Fruit fly (Drosophila melanogaster) whole organism, embryonic: Measurements from ENCODE around the gene Arv1.

Experiments
- Atf6 ChIP-seq: fragments of 200-800 bp; sonication (Bioruptor generic); IDR thresholded peaks from 2 replicates; pipeline ENCODE4 v1.3.6; 2022; ENCODE audit warnings: missing biosample characterization, missing genetic modification characterization
- CG10274 ChIP-seq: fragments of 200-800 bp; sonication (Bioruptor generic); optimal IDR thresholded peaks from 3 replicates; lab custom pipeline; 2017; ENCODE audit warnings: missing biosample characterization, mild to moderate bottlenecking, missing genetic modification characterization
- CG12769 ChIP-seq: fragments of 200-800 bp; sonication (Bioruptor generic); optimal IDR thresholded peaks from 2 replicates; lab custom pipeline; 2019; ENCODE audit warnings: missing biosample characterization, mild to moderate bottlenecking, missing genetic modification characterization, moderate library complexity
- CG13624 ChIP-seq: fragments of 200-800 bp; sonication (Bioruptor generic); optimal IDR thresholded peaks from 2 replicates; lab custom pipeline; 2016; ENCODE audit warnings: missing biosample characterization, missing genetic modification characterization
- CG13775 ChIP-seq: fragments of 200-800 bp; sonication (Bioruptor generic); optimal IDR thresholded peaks from 3 replicates; lab custom pipeline; 2017; ENCODE audit warnings: missing biosample characterization, mild to moderate bottlenecking, missing genetic modification characterization
- CG15073 ChIP-seq: fragments of 200-800 bp; sonication (Bioruptor generic); optimal IDR thresholded peaks from 2 replicates; lab custom pipeline; 2016; ENCODE audit warnings: missing biosample characterization, missing genetic modification characterization
- CG1602 ChIP-seq: fragments of 200-800 bp; sonication (Bioruptor generic); optimal IDR thresholded peaks from 3 replicates; lab custom pipeline; 2016; ENCODE audit warnings: missing biosample characterization, missing genetic modification characterization
- CG17328 ChIP-seq: fragments of 200-800 bp; sonication (Bioruptor generic); IDR thresholded peaks from 2 replicates; pipeline ENCODE4 v1.3.6; 2022; ENCODE audit warnings: missing biosample characterization, missing genetic modification characterization
- CG17359 ChIP-seq: fragments of 200-800 bp; sonication (Bioruptor generic); optimal IDR thresholded peaks from 3 replicates; lab custom pipeline; 2018; ENCODE audit warnings: missing biosample characterization, mild to moderate bottlenecking, missing genetic modification characterization, moderate library complexity
- CG17568 ChIP-seq: fragments of 200-800 bp; sonication (Bioruptor generic); optimal IDR thresholded peaks from 2 replicates; lab custom pipeline; 2018; ENCODE audit warnings: missing biosample characterization, mild to moderate bottlenecking, missing genetic modification characterization, moderate library complexity
- CG2120 ChIP-seq: fragments of 200-800 bp; sonication (Bioruptor generic); optimal IDR thresholded peaks from 3 replicates; lab custom pipeline; 2016; ENCODE audit warnings: missing biosample characterization, missing genetic modification characterization
- CG34376 ChIP-seq: fragments of 200-800 bp; sonication (Bioruptor generic); optimal IDR thresholded peaks from 2 replicates; lab custom pipeline; 2018; ENCODE audit warnings: missing biosample characterization, mild to moderate bottlenecking, missing genetic modification characterization
- CG3995 ChIP-seq: fragments of 200-800 bp; sonication (Bioruptor generic); optimal IDR thresholded peaks from 3 replicates; lab custom pipeline; 2016; ENCODE audit warnings: missing biosample characterization, missing genetic modification characterization
- CG4404 ChIP-seq: fragments of 200-800 bp; sonication (Bioruptor generic); IDR thresholded peaks from 2 replicates; pipeline ENCODE4 v1.3.6; 2022; ENCODE audit warnings: missing biosample characterization, missing genetic modification characterization
- CG5180 ChIP-seq: fragments of 200-800 bp; sonication (Bioruptor generic); optimal IDR thresholded peaks from 3 replicates; lab custom pipeline; 2017; ENCODE audit warnings: missing biosample characterization, missing genetic modification characterization, mild to moderate bottlenecking, moderate library complexity, missing genetic modification reagents
- Dfd ChIP-seq, 2 experiments: fragments of >200 bp; optimal IDR thresholded peaks; 2 replicates each; lab custom pipeline; 2017; ENCODE audit warnings: missing biosample characterization in 2 of 2, missing genetic modification characterization in 2 of 2
- Dp ChIP-seq: fragments of 200-800 bp; sonication (Bioruptor generic); optimal IDR thresholded peaks from 2 replicates; lab custom pipeline; 2018; ENCODE audit warnings: missing biosample characterization, mild to moderate bottlenecking, missing genetic modification characterization, moderate library complexity
- E2f1 ChIP-seq: fragments of 200-800 bp; sonication (Bioruptor generic); IDR thresholded peaks from 2 replicates; pipeline ENCODE4 v1.3.6; 2022; ENCODE audit warnings: missing biosample characterization, missing genetic modification characterization
- Elba2 ChIP-seq: fragments of 200-800 bp; sonication (Bioruptor generic); optimal IDR thresholded peaks from 3 replicates; lab custom pipeline; 2016; ENCODE audit warnings: missing biosample characterization, missing genetic modification characterization
- Hey ChIP-seq: fragments of 200-800 bp; sonication (Bioruptor generic); optimal IDR thresholded peaks from 3 replicates; lab custom pipeline; 2018; ENCODE audit warnings: missing biosample characterization, mild to moderate bottlenecking, missing genetic modification characterization
- Myb ChIP-seq: fragments of 200-800 bp; sonication (Bioruptor generic); optimal IDR thresholded peaks from 2 replicates; lab custom pipeline; 2016; ENCODE audit warnings: missing biosample characterization, missing genetic modification characterization
- Ravus ChIP-seq: fragments of 200-800 bp; sonication (Bioruptor generic); IDR thresholded peaks from 2 replicates; pipeline ENCODE4 v1.3.6; 2022; ENCODE audit warnings: missing biosample characterization, missing genetic modification characterization
- Spps ChIP-seq: fragments of 200-800 bp; sonication (Bioruptor generic); optimal IDR thresholded peaks from 2 replicates; lab custom pipeline; 2018; ENCODE audit warnings: missing biosample characterization, mild to moderate bottlenecking, missing genetic modification characterization
- Ssrp ChIP-seq: fragments of 200-800 bp; sonication (Bioruptor generic); optimal IDR thresholded peaks from 2 replicates; lab custom pipeline; 2018; ENCODE audit warnings: missing biosample characterization, mild to moderate bottlenecking, missing genetic modification characterization, moderate library complexity
- Vsx1 ChIP-seq: fragments of 200-800 bp; sonication (Bioruptor generic); optimal IDR thresholded peaks from 2 replicates; lab custom pipeline; 2017; ENCODE audit warnings: missing biosample characterization, mild to moderate bottlenecking, missing genetic modification characterization, missing genetic modification reagents
- abd-A ChIP-seq: fragments of 200-800 bp; sonication (Bioruptor generic); optimal IDR thresholded peaks from 3 replicates; lab custom pipeline; 2019; ENCODE audit warnings: missing biosample characterization, mild to moderate bottlenecking, missing genetic modification characterization, moderate library complexity
- corto ChIP-seq: fragments of 200-800 bp; sonication (Bioruptor generic); optimal IDR thresholded peaks from 2 replicates; lab custom pipeline; 2016; ENCODE audit warnings: missing biosample characterization, mild to moderate bottlenecking, missing genetic modification characterization, moderate library complexity
- croc ChIP-seq: fragments of 200-800 bp; sonication (Bioruptor generic); conservative IDR thresholded peaks from 3 replicates; pipeline ENCODE4 v1.3.6; 2022; ENCODE audit warnings: missing biosample characterization, missing genetic modification characterization
- en ChIP-seq: fragments of 200-800 bp; sonication (Bioruptor generic); optimal IDR thresholded peaks from 2 replicates; lab custom pipeline; 2016; ENCODE audit warnings: missing biosample characterization, missing genetic modification characterization
- eyg ChIP-seq: fragments of 200-800 bp; sonication (Bioruptor generic); optimal IDR thresholded peaks from 3 replicates; lab custom pipeline; 2016; ENCODE audit warnings: missing biosample characterization, missing genetic modification characterization
- gce ChIP-seq: fragments of 200-800 bp; sonication (Bioruptor generic); IDR thresholded peaks from 3 replicates; pipeline ENCODE4 v1.3.6; 2022; ENCODE audit warnings: missing biosample characterization, missing genetic modification characterization
- ham ChIP-seq: fragments of 200-800 bp; sonication (Bioruptor generic); IDR thresholded peaks from 2 replicates; pipeline ENCODE4 v1.3.6; 2022; ENCODE audit warnings: missing biosample characterization, missing genetic modification characterization
- hbn ChIP-seq: fragments of 200-800 bp; sonication (Bioruptor generic); IDR thresholded peaks from 2 replicates; pipeline ENCODE4 v1.3.6; 2022; ENCODE audit warnings: missing biosample characterization, missing genetic modification characterization; ENCODE audit not compliant: partially characterized antibody
- inv ChIP-seq: fragments of 200-800 bp; sonication (Bioruptor generic); IDR thresholded peaks from 2 replicates; pipeline ENCODE4 v1.3.6; 2022; ENCODE audit warnings: missing biosample characterization, missing genetic modification characterization; ENCODE audit not compliant: partially characterized antibody
- jing ChIP-seq: fragments of 200-800 bp; sonication (Bioruptor generic); optimal IDR thresholded peaks from 2 replicates; lab custom pipeline; 2018; ENCODE audit warnings: missing biosample characterization, mild to moderate bottlenecking, missing genetic modification characterization
- jumu ChIP-seq: fragments of 200-800 bp; sonication (Bioruptor generic); optimal IDR thresholded peaks from 3 replicates; lab custom pipeline; 2016; ENCODE audit warnings: missing biosample characterization, missing genetic modification characterization
- ken ChIP-seq: fragments of 200-800 bp; sonication (Bioruptor generic); IDR thresholded peaks from 3 replicates; pipeline ENCODE4 v1.3.6; 2022; ENCODE audit warnings: missing biosample characterization, missing genetic modification characterization
- klu ChIP-seq: fragments of 200-800 bp; sonication (Bioruptor generic); IDR thresholded peaks from 2 replicates; pipeline ENCODE4 v1.3.6; 2022; ENCODE audit warnings: missing biosample characterization, missing genetic modification characterization
- kni ChIP-seq: fragments of 200-800 bp; sonication (Bioruptor generic); optimal IDR thresholded peaks from 3 replicates; lab custom pipeline; 2017; ENCODE audit warnings: mild to moderate bottlenecking, missing biosample characterization, missing genetic modification reagents, missing genetic modification characterization
- nerfin-2 ChIP-seq: fragments of 200-800 bp; sonication (Bioruptor generic); IDR thresholded peaks from 2 replicates; pipeline ENCODE4 v1.3.6; 2022; ENCODE audit warnings: missing biosample characterization, missing genetic modification characterization; ENCODE audit not compliant: partially characterized antibody
- nmo ChIP-seq: fragments of 200-800 bp; sonication (Bioruptor generic); optimal IDR thresholded peaks from 2 replicates; lab custom pipeline; 2018; ENCODE audit warnings: missing biosample characterization, mild to moderate bottlenecking, missing genetic modification characterization, moderate library complexity
- onecut ChIP-seq: fragments of 200-800 bp; sonication (Bioruptor generic); IDR thresholded peaks from 2 replicates; pipeline ENCODE4 v1.3.6; 2022; ENCODE audit warnings: missing biosample characterization, missing genetic modification characterization
- pho ChIP-seq: fragments of 200-800 bp; sonication (Bioruptor generic); optimal IDR thresholded peaks from 2 replicates; lab custom pipeline; 2016; ENCODE audit warnings: missing biosample characterization, missing genetic modification characterization
- psq ChIP-seq: fragments of 200-800 bp; sonication (Bioruptor generic); optimal IDR thresholded peaks from 2 replicates; lab custom pipeline; 2017; ENCODE audit warnings: missing biosample characterization, missing genetic modification characterization
- sens ChIP-seq: fragments of 200-800 bp; sonication (Bioruptor generic); peaks from one replicate; lab custom pipeline; 2016; ENCODE audit warnings: missing biosample characterization, missing genetic modification characterization
- ttk ChIP-seq: fragments of 200-800 bp; sonication (Bioruptor generic); IDR thresholded peaks from 2 replicates; pipeline ENCODE4 v2.1.2; 2022; ENCODE audit warnings: missing biosample characterization, missing genetic modification characterization
- usp ChIP-seq: fragments of >200 bp; optimal IDR thresholded peaks from 2 replicates; lab custom pipeline; 2017; ENCODE audit warnings: missing biosample characterization, missing genetic modification characterization
- vnd ChIP-seq: fragments of 200-800 bp; sonication (Bioruptor generic); IDR thresholded peaks from 3 replicates; pipeline ENCODE4 v1.3.6; 2022; ENCODE audit warnings: missing biosample characterization, missing genetic modification characterization; ENCODE audit not compliant: partially characterized antibody
- z ChIP-seq: fragments of 200-800 bp; sonication (Bioruptor generic); IDR thresholded peaks from 3 replicates; pipeline ENCODE4 v1.3.6; 2022; ENCODE audit warnings: missing biosample characterization, missing genetic modification characterization
- zen2 ChIP-seq: fragments of 200-800 bp; sonication (Bioruptor generic); IDR thresholded peaks from 3 replicates; pipeline ENCODE4 v1.3.6; 2022; ENCODE audit warnings: missing biosample characterization, missing genetic modification characterization; ENCODE audit not compliant: partially characterized antibody

Arv1 gene

DNA sequence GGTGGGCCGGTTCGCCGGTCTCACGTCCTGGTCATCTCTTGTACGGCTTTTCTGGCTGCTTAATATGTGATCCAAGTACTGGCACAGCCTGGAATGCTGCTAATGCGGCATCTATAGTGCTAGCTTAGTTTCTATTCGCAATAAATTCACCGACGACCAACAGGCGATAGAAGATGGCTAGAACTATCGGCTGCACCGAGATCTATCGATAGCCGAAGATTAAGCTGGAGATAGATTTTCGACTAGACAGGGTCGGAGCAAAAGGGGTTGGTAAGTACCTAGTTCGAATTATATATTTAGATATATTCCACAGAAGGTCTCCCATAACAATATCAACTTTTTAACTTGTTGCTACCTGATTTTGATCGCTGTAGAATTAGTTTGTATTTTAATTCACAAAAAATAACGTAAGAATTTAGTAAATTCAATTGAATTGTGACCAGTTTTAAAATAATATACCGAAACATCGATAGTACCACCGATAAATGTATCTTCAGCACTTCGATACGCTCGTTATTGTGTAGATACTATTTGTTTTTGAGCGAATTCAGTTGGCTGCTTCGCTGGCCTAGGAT is 21.7 kb downstream of the Arv1 start, which contains the start of the genes Glg1 and M6 (continued):
- TF ChIP-seq Atf6 (GFP tag; lab: Robert Waterston, UW) = no peak
- TF ChIP-seq ken (GFP tag; lab: Robert Waterston, UW) = no peak
- peak; percentile 15 for TF ChIP-seq en (GFP tag; lab: Kevin White, UChicago)
- TF ChIP-seq zen2 (GFP tag; lab: Robert Waterston, UW) = peak; percentile 74
- TF ChIP-seq Ssrp (tag; lab: Kevin White, UChicago) = peak; percentile 55
- peak; percentile 92 for TF ChIP-seq inv (GFP tag; lab: Robert Waterston, UW)
- TF ChIP-seq CG4404 (GFP tag; lab: Robert Waterston, UW) = 0 out of 2 replicates have a peak, but pooled peaks have one; percentile 32
- TF ChIP-seq jing (GFP tag; lab: Kevin White, UChicago) = no peak
- peak; percentile 40 for TF ChIP-seq kni (GFP tag; lab: Kevin White, UChicago)
- TF ChIP-seq Spps = peak; percentile 35
- TF ChIP-seq onecut (GFP tag; lab: Robert Waterston, UW) = peak; percentile 58
- no peak for TF ChIP-seq abd-A
- no peak for TF ChIP-seq z
- peak; percentile 50 for TF ChIP-seq corto
- peak; percentile 72 for TF ChIP-seq CG13775 (GFP tag; lab: Kevin White, UChicago)
- TF ChIP-seq Dp = peak; percentile 33
- TF ChIP-seq psq (GFP tag; lab: Kevin White, UChicago) = peak; percentile 19
- 0 out of 2 replicates have a peak, but pooled peaks have one; percentile 21 for TF ChIP-seq E2f1 (GFP tag; lab: Robert Waterston, UW)
- no peak for TF ChIP-seq klu
- no peak for TF ChIP-seq ham
- peak; percentile 89 for TF ChIP-seq CG2120
- peak; percentile 82 for TF ChIP-seq nmo (GFP tag; lab: Kevin White, UChicago)
- TF ChIP-seq CG15073 (GFP tag; lab: Kevin White, UChicago) = no peak
- TF ChIP-seq CG1602 (GFP tag; lab: Kevin White, UChicago) = peak; percentile 68
- TF ChIP-seq hbn = peak; percentile 88
- TF ChIP-seq Dfd (GFP tag; optimal IDR thresholded peaks at IDR 0.05; lab: Kevin White, UChicago) = no peak
- peak; percentile 67 for TF ChIP-seq CG17328 (GFP tag; lab: Robert Waterston, UW)
- 0 out of 2 replicates have a peak, but pooled peaks have one; percentile 12 for TF ChIP-seq Ravus (GFP tag; lab: Robert Waterston, UW)
- 0 out of 3 replicates have a peak, but pooled peaks have one; percentile 16 for TF ChIP-seq croc (GFP tag; lab: Robert Waterston, UW)
- peak; percentile 95 for TF ChIP-seq sens (GFP tag; lab: Kevin White, UChicago)
- TF ChIP-seq Myb = peak; percentile 70
- TF ChIP-seq Hey = no peak
- no peak for TF ChIP-seq eyg
- peak; percentile 44 for TF ChIP-seq CG13624 (GFP tag; lab: Kevin White, UChicago)
- TF ChIP-seq ttk = no peak
- no peak for TF ChIP-seq CG17568 (GFP tag; lab: Kevin White, UChicago)
- TF ChIP-seq Elba2 (GFP tag; lab: Kevin White, UChicago) = peak; percentile 51
- TF ChIP-seq nerfin-2 = peak; percentile 93
- TF ChIP-seq jumu = peak; percentile 60
- TF ChIP-seq CG12769 (tag; lab: Kevin White, UChicago) = peak; percentile 80
- peak; percentile 93 for TF ChIP-seq vnd (GFP tag; lab: Robert Waterston, UW)
- TF ChIP-seq Vsx1 (GFP tag; lab: Kevin White, UChicago) = no peak
- peak; percentile 76 for TF ChIP-seq CG34376 (GFP tag; lab: Kevin White, UChicago)
- TF ChIP-seq CG5180 (GFP tag; lab: Kevin White, UChicago) = no peak
- TF ChIP-seq pho (GFP tag; lab: Kevin White, UChicago) = peak; percentile 69
- no peak for TF ChIP-seq CG10274
- TF ChIP-seq usp (GFP tag; lab: Kevin White, UChicago) = no peak
- peak; percentile 80 for TF ChIP-seq CG3995 (GFP tag; lab: Kevin White, UChicago)
- TF ChIP-seq gce (GFP tag; lab: Robert Waterston, UW) = no peak
- peak; percentile 40 for TF ChIP-seq CG17359 (tag; lab: Kevin White, UChicago)
